Worm (Caenorhabditis elegans) whole organism, L1 larva: ENCODE measurements around the gene K04C2.2.

Experiments
- C16A3.4 ChIP-seq: fragments of 150-350 bp; optimal IDR thresholded peaks from 2 replicates; lab custom pipeline; 2014; ENCODE audit warnings: missing biosample characterization, missing genetic modification characterization
- F16B12.6 ChIP-seq: fragments of 150-350 bp; optimal IDR thresholded peaks from 2 replicates; lab custom pipeline; 2014; ENCODE audit warnings: missing biosample characterization, missing genetic modification characterization
- aha-1 ChIP-seq: fragments of 150-350 bp; optimal IDR thresholded peaks from 2 replicates; lab custom pipeline; 2014; ENCODE audit warnings: missing biosample characterization, missing genetic modification characterization
- alr-1 ChIP-seq: fragments of 200-800 bp; sonication (Bioruptor generic); optimal IDR thresholded peaks from 2 replicates; lab custom pipeline; 2018; ENCODE audit warnings: borderline replicate concordance, mild to moderate bottlenecking, missing genetic modification characterization, missing compliant biosample characterization
- aly-2 ChIP-seq: fragments of 150-350 bp; optimal IDR thresholded peaks from 2 replicates; lab custom pipeline; 2014; ENCODE audit warnings: missing biosample characterization, missing genetic modification characterization
- ama-1 ChIP-seq: fragments of 150-350 bp; optimal IDR thresholded peaks from 2 replicates; lab custom pipeline; 2014
- ceh-63 ChIP-seq: fragments of 200-800 bp; sonication (Bioruptor generic); optimal IDR thresholded peaks from 2 replicates; lab custom pipeline; 2018; ENCODE audit warnings: mild to moderate bottlenecking, missing genetic modification characterization, missing compliant biosample characterization
- ceh-8 ChIP-seq: fragments of 200-800 bp; sonication (Bioruptor generic); optimal IDR thresholded peaks from 2 replicates; lab custom pipeline; 2018; ENCODE audit warnings: mild to moderate bottlenecking, missing genetic modification characterization, moderate library complexity, missing compliant biosample characterization
- ceh-82 ChIP-seq, 3 experiments: fragments of 150-350 bp in 1 of 3; sonication (generic microtip) in 2 of 3; optimal IDR thresholded peaks; 2 replicates each; lab custom pipeline; 2014 to 2017; ENCODE audit warnings: missing biosample characterization in 3 of 3, missing genetic modification characterization in 3 of 3
- ces-1 ChIP-seq: fragments of 150-350 bp; optimal IDR thresholded peaks from 2 replicates; lab custom pipeline; 2014; ENCODE audit warnings: missing biosample characterization, missing genetic modification reagents, missing genetic modification characterization
- dpl-1 ChIP-seq, 3 experiments: fragments of 150-350 bp in 2 of 3; sonication (generic microtip) in 1 of 3; optimal IDR thresholded peaks; 2 replicates each; lab custom pipeline; 2014 to 2017; ENCODE audit warnings: missing biosample characterization in 3 of 3, missing genetic modification characterization in 3 of 3, missing genetic modification reagents in 3 of 3
- dsc-1 ChIP-seq: sonication (generic microtip); optimal IDR thresholded peaks from 2 replicates; lab custom pipeline; 2016; ENCODE audit warnings: mild to moderate bottlenecking, missing genetic modification characterization, missing compliant biosample characterization
- efl-1 ChIP-seq, 4 experiments: fragments of 150-350 bp; optimal IDR thresholded peaks in 3 of 4; peaks in 1 of 4; 1 replicate in 1 of 4; 2 replicates in 3 of 4; lab custom pipeline; 2014; ENCODE audit warnings: missing biosample characterization in 2 of 4, missing genetic modification characterization in 2 of 4, missing genetic modification reagents in 2 of 4
- efl-3 ChIP-seq: fragments of 200-800 bp; sonication (Bioruptor generic); optimal IDR thresholded peaks from 2 replicates; lab custom pipeline; 2018; ENCODE audit warnings: mild to moderate bottlenecking, missing genetic modification characterization, missing compliant biosample characterization
- elt-3 ChIP-seq, 6 experiments: fragments of 150-350 bp in 1 of 6; sonication (generic microtip); optimal IDR thresholded peaks; 2 replicates each; lab custom pipeline; 2017 to 2018; ENCODE audit warnings: missing biosample characterization in 6 of 6, missing genetic modification characterization in 6 of 6, inconsistent platforms in 1 of 6
- fkh-10 ChIP-seq: sonication (generic microtip); optimal IDR thresholded peaks from 2 replicates; lab custom pipeline; 2017; ENCODE audit warnings: missing biosample characterization, missing genetic modification reagents, missing genetic modification characterization
- fkh-8 ChIP-seq: sonication (generic microtip); optimal IDR thresholded peaks from 2 replicates; lab custom pipeline; 2016; ENCODE audit warnings: mild to moderate bottlenecking, missing genetic modification characterization, missing compliant biosample characterization
- fos-1 ChIP-seq: fragments of 150-350 bp; optimal IDR thresholded peaks from 2 replicates; lab custom pipeline; 2014; ENCODE audit warnings: missing biosample characterization, missing genetic modification characterization
- grh-1 ChIP-seq: fragments of 200-800 bp; sonication (Bioruptor generic); IDR thresholded peaks from 2 replicates; pipeline ENCODE4 v1.3.6; 2022; ENCODE audit warnings: missing genetic modification reagents, missing genetic modification characterization, missing compliant biosample characterization
- hlh-4 ChIP-seq: sonication (generic microtip); optimal IDR thresholded peaks from 2 replicates; lab custom pipeline; 2016; ENCODE audit warnings: mild to moderate bottlenecking, missing genetic modification characterization, missing compliant biosample characterization
- jun-1 ChIP-seq: fragments of 150-350 bp; optimal IDR thresholded peaks from 2 replicates; lab custom pipeline; 2014; ENCODE audit warnings: missing biosample characterization, missing genetic modification reagents, missing genetic modification characterization
- lin-14 ChIP-seq: fragments of 200-800 bp; sonication (Bioruptor generic); optimal IDR thresholded peaks from 2 replicates; lab custom pipeline; 2018; ENCODE audit warnings: mild to moderate bottlenecking, missing genetic modification characterization, moderate library complexity, missing compliant biosample characterization
- lin-15B ChIP-seq: fragments of 150-350 bp; sonication (generic microtip); optimal IDR thresholded peaks from 3 replicates; lab custom pipeline; 2014; ENCODE audit warnings: missing biosample characterization, missing genetic modification characterization
- lsy-2 ChIP-seq, 2 experiments: fragments of 150-350 bp; optimal IDR thresholded peaks; 2 replicates each; lab custom pipeline; 2014; ENCODE audit warnings: missing biosample characterization in 2 of 2, missing genetic modification characterization in 2 of 2
- mab-9 ChIP-seq: fragments of 200-800 bp; sonication (Bioruptor generic); IDR thresholded peaks from 2 replicates; pipeline ENCODE4 v1.3.6; 2022; ENCODE audit warnings: missing genetic modification reagents, missing genetic modification characterization, missing compliant biosample characterization
- mef-2 ChIP-seq: fragments of 150-350 bp; optimal IDR thresholded peaks from 2 replicates; lab custom pipeline; 2014; ENCODE audit warnings: missing biosample characterization, missing genetic modification characterization
- nhr-11 ChIP-seq: fragments of 150-350 bp; optimal IDR thresholded peaks from 2 replicates; lab custom pipeline; 2014; ENCODE audit warnings: missing biosample characterization, missing genetic modification characterization
- nhr-12 ChIP-seq: sonication (generic microtip); optimal IDR thresholded peaks from 2 replicates; lab custom pipeline; 2017; ENCODE audit warnings: missing biosample characterization, missing genetic modification characterization
- nhr-20 ChIP-seq: sonication (generic microtip); optimal IDR thresholded peaks from 2 replicates; lab custom pipeline; 2016; ENCODE audit warnings: mild to moderate bottlenecking, missing genetic modification characterization, missing compliant biosample characterization
- nhr-237 ChIP-seq: fragments of 150-350 bp; optimal IDR thresholded peaks from 2 replicates; lab custom pipeline; 2014; ENCODE audit warnings: missing biosample characterization, missing genetic modification characterization
- nhr-28 ChIP-seq: fragments of 150-350 bp; optimal IDR thresholded peaks from 2 replicates; lab custom pipeline; 2014; ENCODE audit warnings: missing biosample characterization, missing genetic modification characterization
- nhr-47 ChIP-seq: sonication (generic microtip); optimal IDR thresholded peaks from 2 replicates; lab custom pipeline; 2016; ENCODE audit warnings: mild to moderate bottlenecking, missing genetic modification characterization, moderate library complexity, missing compliant biosample characterization
- nhr-71 ChIP-seq: sonication (generic microtip); optimal IDR thresholded peaks from 2 replicates; lab custom pipeline; 2016; ENCODE audit warnings: mild to moderate bottlenecking, missing genetic modification characterization, moderate library complexity, missing compliant biosample characterization
- nhr-77 ChIP-seq: fragments of 150-350 bp; optimal IDR thresholded peaks from 2 replicates; lab custom pipeline; 2014; ENCODE audit warnings: missing biosample characterization, missing genetic modification characterization
- nhr-90 ChIP-seq: sonication (generic microtip); optimal IDR thresholded peaks from 2 replicates; lab custom pipeline; 2016; ENCODE audit warnings: mild to moderate bottlenecking, missing genetic modification characterization, missing compliant biosample characterization; ENCODE audit not compliant: poor library complexity
- pax-3 ChIP-seq: fragments of 200-800 bp; sonication (Bioruptor generic); optimal IDR thresholded peaks from 2 replicates; lab custom pipeline; 2018; ENCODE audit warnings: mild to moderate bottlenecking, missing genetic modification characterization, moderate library complexity, missing compliant biosample characterization
- pqm-1 ChIP-seq: sonication (generic microtip); optimal IDR thresholded peaks from 3 replicates; lab custom pipeline; 2017; ENCODE audit warnings: missing biosample characterization, missing genetic modification characterization
- rnt-1 ChIP-seq: sonication (generic microtip); optimal IDR thresholded peaks from 2 replicates; lab custom pipeline; 2016; ENCODE audit warnings: mild to moderate bottlenecking, missing genetic modification characterization, moderate library complexity, missing compliant biosample characterization
- skn-1 ChIP-seq: fragments of 150-350 bp; optimal IDR thresholded peaks from 2 replicates; lab custom pipeline; 2014; ENCODE audit warnings: missing biosample characterization, missing genetic modification characterization
- snpc-4 ChIP-seq: fragments of 150-350 bp; optimal IDR thresholded peaks from 2 replicates; lab custom pipeline; 2014; ENCODE audit warnings: missing biosample characterization, missing genetic modification characterization
- snu-23 ChIP-seq: sonication (generic microtip); optimal IDR thresholded peaks from 2 replicates; lab custom pipeline; 2016; ENCODE audit warnings: missing genetic modification characterization, missing compliant biosample characterization
- sox-4 ChIP-seq: sonication (generic microtip); optimal IDR thresholded peaks from 2 replicates; lab custom pipeline; 2016; ENCODE audit warnings: missing genetic modification characterization, missing compliant biosample characterization
- sptf-1 ChIP-seq: fragments of 150-350 bp; optimal IDR thresholded peaks from 2 replicates; lab custom pipeline; 2014; ENCODE audit warnings: missing biosample characterization, missing genetic modification characterization
- sup-37 ChIP-seq: fragments of 200-800 bp; sonication (Bioruptor generic); optimal IDR thresholded peaks from 2 replicates; lab custom pipeline; 2018; ENCODE audit warnings: mild to moderate bottlenecking, missing genetic modification characterization, missing compliant biosample characterization
- swsn-7 ChIP-seq: sonication (generic microtip); optimal IDR thresholded peaks from 2 replicates; lab custom pipeline; 2016; ENCODE audit warnings: missing genetic modification characterization, missing compliant biosample characterization
- tbx-2 ChIP-seq: sonication (generic microtip); optimal IDR thresholded peaks from 2 replicates; lab custom pipeline; 2016; ENCODE audit warnings: missing genetic modification characterization, missing compliant biosample characterization
- unc-130 ChIP-seq: fragments of 150-350 bp; optimal IDR thresholded peaks from 2 replicates; lab custom pipeline; 2017; ENCODE audit warnings: missing biosample characterization, missing genetic modification characterization, inconsistent platforms
- unc-98 ChIP-seq: fragments of 200-800 bp; sonication (Bioruptor generic); IDR thresholded peaks from 2 replicates; pipeline ENCODE4 v1.3.6; 2022; ENCODE audit warnings: missing genetic modification characterization, missing compliant biosample characterization
- ztf-11 ChIP-seq, 2 experiments: sonication (generic microtip); optimal IDR thresholded peaks; 2 replicates each; lab custom pipeline; 2016 to 2017; ENCODE audit warnings: missing genetic modification characterization in 2 of 2, missing biosample characterization in 1 of 2, missing compliant biosample characterization in 1 of 2
- ztf-4 ChIP-seq: fragments of 150-350 bp; optimal IDR thresholded peaks from 2 replicates; lab custom pipeline; 2014; ENCODE audit warnings: missing biosample characterization, missing genetic modification characterization

The K04C2.2 gene

DNA sequence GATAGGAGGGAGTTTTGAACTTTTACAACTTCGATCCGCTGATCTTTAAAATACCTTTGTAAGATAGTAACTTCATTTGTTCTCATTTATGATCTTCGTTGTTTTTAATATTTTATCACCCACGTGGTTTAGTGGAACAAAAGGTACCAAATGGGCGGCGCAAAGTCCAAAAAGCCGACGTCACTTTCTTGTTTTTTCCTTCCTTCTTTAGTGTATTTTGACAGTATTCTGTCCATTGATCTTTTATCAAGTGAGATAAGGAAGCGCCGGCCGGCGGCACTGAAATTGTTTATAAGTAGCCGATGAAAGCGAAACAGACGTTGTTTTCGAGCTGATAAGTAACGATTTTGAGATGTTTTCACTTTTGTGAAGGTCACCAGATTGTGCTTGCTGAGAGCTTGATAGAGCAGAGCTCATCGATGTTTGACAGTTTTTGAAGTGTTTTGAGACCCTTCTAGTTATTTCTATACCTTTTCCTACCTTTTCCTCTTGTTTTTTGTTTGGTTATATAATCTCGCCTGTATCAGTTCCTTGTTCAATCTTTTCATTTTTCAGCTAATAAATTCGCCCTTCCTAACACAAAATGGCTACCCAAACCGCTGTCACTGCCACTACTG, 16.9 kb upstream of the K04C2.2 start, which contains the start of gene K04C2.3 (continued):
- TF ChIP-seq fos-1 (no peak), unc-130 (no peak), aha-1 (no peak), ama-1 (lab: Kevin White, UChicago) (no peak), pax-3 (tag; lab: Kevin White, UChicago) (no peak), tbx-2 (tag; lab: Kevin White, UChicago) (peak; percentile 6), ceh-63 (GFP tag; lab: Kevin White, UChicago) (no peak), unc-98 (GFP tag; lab: Robert Waterston, UW) (no peak), lin-15B (tag; lab: Kevin White, UChicago) (no peak), ceh-8 (no peak), elt-3 (tag; optimal IDR thresholded peaks at IDR 0.05; lab: Kevin White, UChicago) (peak in 2 of 6 experiments; percentile 10), snpc-4 (tag; lab: Kevin White, UChicago) (no peak), nhr-237 (tag; lab: Kevin White, UChicago) (no peak), nhr-90 (tag; lab: Kevin White, UChicago) (no peak), aly-2 (tag; lab: Kevin White, UChicago) (no peak), hlh-4 (tag; lab: Kevin White, UChicago) (no peak), nhr-20 (tag; lab: Kevin White, UChicago) (peak; percentile 6), pqm-1 (tag; lab: Kevin White, UChicago) (no peak), fkh-10 (GFP tag; lab: Kevin White, UChicago) (no peak), nhr-77 (no peak), efl-3 (GFP tag; lab: Kevin White, UChicago) (no peak), sptf-1 (tag; lab: Kevin White, UChicago) (no peak), fkh-8 (no peak), nhr-71 (tag; lab: Kevin White, UChicago) (peak; percentile 20), ztf-4 (tag; lab: Kevin White, UChicago) (no peak), F16B12.6 (tag; lab: Kevin White, UChicago) (no peak), nhr-12 (tag; lab: Kevin White, UChicago) (no peak), sox-4 (tag; lab: Kevin White, UChicago) (no peak), grh-1 (no peak), efl-1 (optimal IDR thresholded peaks at IDR 0.05; lab: Kevin White, UChicago) (no peak), efl-1 (GFP tag; optimal IDR thresholded peaks at IDR 0.05 in 1 of 2; lab: Kevin White, UChicago) (peak in 1 of 2 experiments; percentile 71), alr-1 (tag; lab: Kevin White, UChicago) (no peak), mab-9 (GFP tag; lab: Robert Waterston, UW) (no peak), sup-37 (GFP tag; lab: Kevin White, UChicago) (no peak), nhr-28 (no peak), mef-2 (tag; lab: Kevin White, UChicago) (no peak), C16A3.4 (tag; lab: Kevin White, UChicago) (no peak), rnt-1 (tag; lab: Kevin White, UChicago) (peak; percentile 26), ces-1 (GFP tag; lab: Kevin White, UChicago) (no peak), jun-1 (tag; lab: Kevin White, UChicago) (no peak)

DNA sequence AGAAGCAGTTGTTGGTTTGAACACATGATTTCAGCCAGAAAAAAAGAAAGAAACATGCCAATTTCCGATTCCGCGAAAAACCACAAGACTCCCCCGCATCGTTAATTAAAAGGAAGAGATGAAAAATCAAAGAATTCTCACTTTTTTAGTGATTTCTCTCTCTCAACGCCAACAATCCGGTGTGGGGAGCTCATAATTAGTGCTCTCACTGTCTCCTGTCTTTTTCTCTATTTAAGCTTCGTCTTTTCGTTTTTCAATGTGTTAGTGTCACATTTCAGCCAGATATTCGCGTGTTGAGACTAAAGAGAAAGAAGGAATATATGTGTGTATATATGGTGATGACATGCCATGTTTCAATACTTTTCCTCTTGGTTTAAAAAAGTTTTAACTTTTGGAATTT, 15.8 kb upstream of the K04C2.2 start:
- peak; percentile 4 for TF ChIP-seq tbx-2 (tag; lab: Kevin White, UChicago)
- TF ChIP-seq skn-1 (tag; lab: Kevin White, UChicago): no peak
- peak; percentile 5 for TF ChIP-seq dsc-1
- TF ChIP-seq lsy-2 (tag; optimal IDR thresholded peaks at IDR 0.05; lab: Kevin White, UChicago): peak; percentile 34 to 59
- TF ChIP-seq lin-14 (GFP tag; lab: Kevin White, UChicago): peak; percentile 81
- peak; percentile 6 for TF ChIP-seq swsn-7 (tag; lab: Kevin White, UChicago)
- peak; percentile 60 for TF ChIP-seq snu-23
- TF ChIP-seq nhr-11 (tag; lab: Kevin White, UChicago): peak; percentile 50
- no peak for TF ChIP-seq ceh-63 (GFP tag; lab: Kevin White, UChicago)
- TF ChIP-seq ama-1 (lab: Kevin White, UChicago): peak; percentile 55
- peak; percentile 32 for TF ChIP-seq fkh-8
- TF ChIP-seq nhr-71 (tag; lab: Kevin White, UChicago): peak; percentile 77
- no peak for TF ChIP-seq lin-15B (tag; lab: Kevin White, UChicago)
- TF ChIP-seq ztf-4 (tag; lab: Kevin White, UChicago): peak; percentile 42
- TF ChIP-seq dpl-1 (GFP tag; optimal IDR thresholded peaks at IDR 0.05; lab: Kevin White, UChicago): no peak
- TF ChIP-seq ceh-82 (tag; optimal IDR thresholded peaks at IDR 0.05; lab: Kevin White, UChicago): peak in 1 of 3 experiments; percentile 16
- peak; percentile 50 for TF ChIP-seq nhr-47 (tag; lab: Kevin White, UChicago)
- TF ChIP-seq rnt-1 (tag; lab: Kevin White, UChicago): peak; percentile 75
- no peak for TF ChIP-seq sptf-1 (tag; lab: Kevin White, UChicago)
- TF ChIP-seq nhr-20 (tag; lab: Kevin White, UChicago): peak; percentile 36
- TF ChIP-seq efl-1 (optimal IDR thresholded peaks at IDR 0.05; lab: Kevin White, UChicago): peak in 1 of 2 experiments; percentile 31
- TF ChIP-seq efl-1 (GFP tag; optimal IDR thresholded peaks at IDR 0.05 in 1 of 2; lab: Kevin White, UChicago): peak in 1 of 2 experiments; percentile 91
- no peak for TF ChIP-seq ztf-11 (tag; optimal IDR thresholded peaks at IDR 0.05; lab: Kevin White, UChicago)
